Fruit fly (Drosophila melanogaster) whole organism, embryonic: ENCODE results near the gene CG18234.

Source experiments
- Atf6 ChIP-seq: fragments of 200-800 bp; sonication (Bioruptor generic); IDR thresholded peaks from 2 replicates; pipeline ENCODE4 v1.3.6; 2022; ENCODE audit warnings: missing biosample characterization, missing genetic modification characterization
- CG10543 ChIP-seq: fragments of 200-800 bp; sonication (Bioruptor generic); optimal IDR thresholded peaks from 3 replicates; lab custom pipeline; 2017; ENCODE audit warnings: missing biosample characterization, mild to moderate bottlenecking, missing genetic modification characterization, moderate library complexity
- CG10565 ChIP-seq: fragments of 200-800 bp; sonication (Bioruptor generic); optimal IDR thresholded peaks from 3 replicates; lab custom pipeline; 2016; ENCODE audit warnings: missing biosample characterization, mild to moderate bottlenecking, missing genetic modification characterization
- CG11456 ChIP-seq: fragments of 200-800 bp; sonication (Bioruptor generic); IDR thresholded peaks from 3 replicates; pipeline ENCODE4 v1.3.6; 2022; ENCODE audit warnings: missing biosample characterization, missing genetic modification characterization
- CG12104 ChIP-seq: fragments of 200-800 bp; sonication (Bioruptor generic); optimal IDR thresholded peaks from 3 replicates; lab custom pipeline; 2016; ENCODE audit warnings: missing biosample characterization, missing genetic modification characterization
- CG12391 ChIP-seq: fragments of 200-800 bp; sonication (Bioruptor generic); optimal IDR thresholded peaks from 3 replicates; lab custom pipeline; 2018; ENCODE audit warnings: missing biosample characterization, mild to moderate bottlenecking, missing genetic modification characterization, moderate library complexity
- CG13287 ChIP-seq: fragments of 200-800 bp; sonication (Bioruptor generic); IDR thresholded peaks from 2 replicates; pipeline ENCODE4 v1.3.6; 2022; ENCODE audit warnings: missing biosample characterization, missing genetic modification characterization; ENCODE audit not compliant: partially characterized antibody
- CG13296 ChIP-seq: fragments of 200-800 bp; sonication (Bioruptor generic); optimal IDR thresholded peaks from 3 replicates; lab custom pipeline; 2018; ENCODE audit warnings: missing biosample characterization, mild to moderate bottlenecking, missing genetic modification characterization
- CG14710 ChIP-seq: fragments of 200-800 bp; sonication (Bioruptor generic); optimal IDR thresholded peaks from 3 replicates; lab custom pipeline; 2019; ENCODE audit warnings: missing biosample characterization, mild to moderate bottlenecking, missing genetic modification characterization, moderate library complexity
- CG16779 ChIP-seq: fragments of 200-800 bp; sonication (Bioruptor generic); IDR thresholded peaks from 2 replicates; pipeline ENCODE4 v1.3.6; 2022; ENCODE audit warnings: missing biosample characterization, missing genetic modification characterization
- CG16813 ChIP-seq: fragments of 200-800 bp; sonication (Bioruptor generic); IDR thresholded peaks from 3 replicates; pipeline ENCODE4 v1.3.6; 2022; ENCODE audit warnings: missing biosample characterization, missing genetic modification characterization; ENCODE audit not compliant: partially characterized antibody
- CG16815 ChIP-seq: fragments of 200-800 bp; sonication (Bioruptor generic); optimal IDR thresholded peaks from 3 replicates; lab custom pipeline; 2017; ENCODE audit warnings: missing biosample characterization, mild to moderate bottlenecking, missing genetic modification characterization
- CG17361 ChIP-seq: fragments of 200-800 bp; sonication (Bioruptor generic); IDR thresholded peaks from 3 replicates; pipeline ENCODE4 v1.3.6; 2022; ENCODE audit warnings: missing biosample characterization, missing genetic modification characterization
- CG2889 ChIP-seq: fragments of 200-800 bp; sonication (Bioruptor generic); IDR thresholded peaks from 3 replicates; pipeline ENCODE4 v1.3.6; 2022; ENCODE audit warnings: missing biosample characterization, missing genetic modification characterization
- CG32767 ChIP-seq: fragments of 200-800 bp; sonication (Bioruptor generic); IDR thresholded peaks from 2 replicates; pipeline ENCODE4 v1.3.6; 2022; ENCODE audit warnings: missing biosample characterization, missing genetic modification characterization
- CG3726 ChIP-seq: fragments of 200-800 bp; sonication (Bioruptor generic); IDR thresholded peaks from 3 replicates; pipeline ENCODE4, ENCODE4 v1.3.6; 2022; ENCODE audit warnings: missing biosample characterization, missing genetic modification characterization
- CG4282 ChIP-seq: fragments of 200-800 bp; sonication (Bioruptor generic); optimal IDR thresholded peaks from 2 replicates; lab custom pipeline; 2016; ENCODE audit warnings: missing biosample characterization, missing genetic modification characterization
- CG5245 ChIP-seq: fragments of 200-800 bp; sonication (Bioruptor generic); optimal IDR thresholded peaks from 3 replicates; lab custom pipeline; 2016; ENCODE audit warnings: missing biosample characterization, missing genetic modification characterization
- CG8388 ChIP-seq: fragments of 200-800 bp; sonication (Bioruptor generic); optimal IDR thresholded peaks from 2 replicates; lab custom pipeline; 2019; ENCODE audit warnings: missing biosample characterization, mild to moderate bottlenecking, missing genetic modification characterization, moderate library complexity
- CG9609 ChIP-seq: fragments of 200-800 bp; sonication (Bioruptor generic); optimal IDR thresholded peaks from 3 replicates; lab custom pipeline; 2016; ENCODE audit warnings: missing biosample characterization, missing genetic modification characterization
- Dad ChIP-seq: fragments of 200-800 bp; sonication (Bioruptor generic); optimal IDR thresholded peaks from 3 replicates; lab custom pipeline; 2016; ENCODE audit warnings: missing biosample characterization, missing genetic modification characterization
- Dip3 ChIP-seq: fragments of 200-800 bp; sonication (Bioruptor generic); optimal IDR thresholded peaks from 3 replicates; lab custom pipeline; 2016; ENCODE audit warnings: missing biosample characterization, missing genetic modification characterization
- Dp ChIP-seq: fragments of 200-800 bp; sonication (Bioruptor generic); optimal IDR thresholded peaks from 2 replicates; lab custom pipeline; 2018; ENCODE audit warnings: missing biosample characterization, mild to moderate bottlenecking, missing genetic modification characterization, moderate library complexity
- Ets97D ChIP-seq: fragments of 200-800 bp; sonication (Bioruptor generic); optimal IDR thresholded peaks from 3 replicates; lab custom pipeline; 2016; ENCODE audit warnings: missing biosample characterization, missing genetic modification characterization
- Gug ChIP-seq: fragments of 200-800 bp; sonication (Bioruptor generic); IDR thresholded peaks from 4 replicates; pipeline ENCODE4 v1.3.6; 2022; ENCODE audit warnings: missing biosample characterization, missing genetic modification characterization
- HLH4C ChIP-seq: fragments of 200-800 bp; sonication (Bioruptor generic); IDR thresholded peaks from 3 replicates; pipeline ENCODE4 v1.3.6; 2022; ENCODE audit warnings: missing biosample characterization, missing genetic modification characterization; ENCODE audit not compliant: partially characterized antibody
- Hr78 ChIP-seq, 2 experiments: fragments of 200-800 bp in 1 of 2; fragments of >200 bp in 1 of 2; sonication (Bioruptor generic) in 1 of 2; optimal IDR thresholded peaks; 2 replicates each; lab custom pipeline; 2017 to 2019; ENCODE audit warnings: missing biosample characterization in 2 of 2, missing genetic modification characterization in 2 of 2, mild to moderate bottlenecking in 1 of 2, moderate library complexity in 1 of 2
- Meics ChIP-seq: fragments of 200-800 bp; sonication (Bioruptor generic); optimal IDR thresholded peaks from 2 replicates; lab custom pipeline; 2017; ENCODE audit warnings: missing biosample characterization, mild to moderate bottlenecking, missing genetic modification characterization
- NFAT ChIP-seq: fragments of 200-800 bp; sonication (Bioruptor generic); IDR thresholded peaks from 2 replicates; pipeline ENCODE4 v1.3.6; 2022; ENCODE audit warnings: missing biosample characterization, missing genetic modification characterization
- Six4 ChIP-seq: fragments of 200-800 bp; sonication (Bioruptor generic); optimal IDR thresholded peaks from 2 replicates; lab custom pipeline; 2016; ENCODE audit warnings: missing biosample characterization, missing genetic modification characterization
- Stat92E ChIP-seq, 3 experiments: fragments of >200 bp in 2 of 3; fragments of 200-800 bp in 1 of 3; sonication (Bioruptor generic) in 1 of 3; optimal IDR thresholded peaks; 2 replicates each; lab custom pipeline; 2017 to 2019; ENCODE audit warnings: missing biosample characterization in 3 of 3, missing genetic modification characterization in 3 of 3, mild to moderate bottlenecking in 1 of 3, moderate library complexity in 1 of 3
- Usf ChIP-seq: fragments of 200-800 bp; sonication (Bioruptor generic); optimal IDR thresholded peaks from 2 replicates; lab custom pipeline; 2017; ENCODE audit warnings: missing genotype, missing biosample characterization, missing genetic modification characterization
- ara ChIP-seq: fragments of 200-800 bp; sonication (Bioruptor generic); IDR thresholded peaks from 2 replicates; pipeline ENCODE4 v1.3.6; 2022; ENCODE audit warnings: missing biosample characterization, missing genetic modification characterization
- az2 ChIP-seq: fragments of 200-800 bp; sonication (Bioruptor generic); optimal IDR thresholded peaks from 3 replicates; lab custom pipeline; 2016; ENCODE audit warnings: missing biosample characterization, missing genetic modification characterization
- cg ChIP-seq: fragments of 200-800 bp; sonication (Bioruptor generic); optimal IDR thresholded peaks from 3 replicates; lab custom pipeline; 2019; ENCODE audit warnings: missing biosample characterization, mild to moderate bottlenecking, missing genetic modification characterization, moderate library complexity
- ci ChIP-seq: fragments of 200-800 bp; sonication (Bioruptor generic); IDR thresholded peaks from 3 replicates; pipeline ENCODE4 v1.3.6; 2022; ENCODE audit warnings: missing biosample characterization, missing genetic modification characterization
- dmrt11E ChIP-seq: fragments of 200-800 bp; sonication (Bioruptor generic); optimal IDR thresholded peaks from 3 replicates; lab custom pipeline; 2018; ENCODE audit warnings: missing biosample characterization, mild to moderate bottlenecking, missing genetic modification characterization, moderate library complexity
- en ChIP-seq: fragments of 200-800 bp; sonication (Bioruptor generic); optimal IDR thresholded peaks from 2 replicates; lab custom pipeline; 2016; ENCODE audit warnings: missing biosample characterization, missing genetic modification characterization
- ftz-f1 ChIP-seq: fragments of 200-800 bp; sonication (Bioruptor generic); optimal IDR thresholded peaks from 2 replicates; lab custom pipeline; 2016; ENCODE audit warnings: missing biosample characterization, missing genetic modification characterization
- gcm ChIP-seq: fragments of 200-800 bp; sonication (Bioruptor generic); optimal IDR thresholded peaks from 2 replicates; lab custom pipeline; 2019; ENCODE audit warnings: missing biosample characterization, mild to moderate bottlenecking, missing genetic modification characterization, moderate library complexity
- hbn ChIP-seq: fragments of 200-800 bp; sonication (Bioruptor generic); IDR thresholded peaks from 2 replicates; pipeline ENCODE4 v1.3.6; 2022; ENCODE audit warnings: missing biosample characterization, missing genetic modification characterization; ENCODE audit not compliant: partially characterized antibody
- org-1 ChIP-seq: fragments of 200-800 bp; sonication (Bioruptor generic); optimal IDR thresholded peaks from 2 replicates; lab custom pipeline; 2017; ENCODE audit warnings: missing biosample characterization, missing genetic modification characterization
- pan ChIP-seq, 4 experiments: fragments of >200 bp in 3 of 4; fragments of 200-800 bp in 1 of 4; sonication (Bioruptor generic) in 1 of 4; optimal IDR thresholded peaks in 3 of 4; IDR thresholded peaks in 1 of 4; 2 replicates each; pipeline versions ENCODE4 v1.3.6 to Lab custom; 2017 to 2022; ENCODE audit warnings: missing biosample characterization in 2 of 4, missing genetic modification characterization in 2 of 4, mixed read lengths in 1 of 4
- psq ChIP-seq: fragments of 200-800 bp; sonication (Bioruptor generic); optimal IDR thresholded peaks from 2 replicates; lab custom pipeline; 2017; ENCODE audit warnings: missing biosample characterization, missing genetic modification characterization
- ranshi ChIP-seq: fragments of 200-800 bp; sonication (Bioruptor generic); IDR thresholded peaks from 2 replicates; pipeline ENCODE4 v1.3.6; 2022; ENCODE audit warnings: missing biosample characterization, missing genetic modification characterization
- repo ChIP-seq: fragments of 200-800 bp; sonication (Bioruptor generic); optimal IDR thresholded peaks from 2 replicates; lab custom pipeline; 2016; ENCODE audit warnings: missing biosample characterization, missing genetic modification characterization
- rib ChIP-seq: fragments of 200-800 bp; sonication (Bioruptor generic); IDR thresholded peaks from 2 replicates; pipeline ENCODE4 v1.3.6; 2022; ENCODE audit warnings: missing biosample characterization, missing genetic modification characterization
- sim ChIP-seq: fragments of 200-800 bp; sonication (Bioruptor generic); IDR thresholded peaks from 2 replicates; pipeline ENCODE4 v1.3.6; 2022; ENCODE audit warnings: missing biosample characterization, missing genetic modification characterization
- tap ChIP-seq: fragments of 200-800 bp; optimal IDR thresholded peaks from 3 replicates; lab custom pipeline; 2019; ENCODE audit warnings: missing biosample characterization, mild to moderate bottlenecking, missing genetic modification characterization, moderate library complexity
- zen2 ChIP-seq: fragments of 200-800 bp; sonication (Bioruptor generic); IDR thresholded peaks from 3 replicates; pipeline ENCODE4 v1.3.6; 2022; ENCODE audit warnings: missing biosample characterization, missing genetic modification characterization; ENCODE audit not compliant: partially characterized antibody

Gene CG18234

DNA sequence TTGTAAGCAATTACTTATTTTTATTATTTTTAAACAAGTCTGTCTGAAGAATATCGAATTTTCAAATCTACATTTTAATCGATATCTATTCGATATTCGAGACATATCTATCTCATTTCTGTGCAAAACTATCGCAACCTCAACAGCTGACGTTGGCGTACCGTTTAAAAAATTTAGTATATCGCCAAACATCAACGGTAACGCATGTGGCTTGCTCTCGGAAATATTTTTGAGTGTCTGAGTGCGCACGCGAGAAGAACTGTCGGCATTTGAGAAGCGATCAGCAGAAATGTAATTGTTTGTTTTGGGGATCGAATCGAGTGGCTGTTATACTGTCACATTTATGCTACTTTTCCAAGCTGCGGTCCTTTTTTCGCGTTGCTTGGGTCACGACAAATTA lies 22.6 kb downstream of the CG18234 start, which contains the start of gene MYPT-75D (continued):
- TF ChIP-seq sim (GFP tag; lab: Robert Waterston, UW) (no peak), CG12391 (tag; lab: Kevin White, UChicago) (peak; percentile 31), CG32767 (GFP tag; lab: Robert Waterston, UW) (no peak), Dp (peak; percentile 85), CG10543 (GFP tag; lab: Kevin White, UChicago) (peak; percentile 3), ranshi (peak; percentile 5; the same call in 1 of the 2 replicates), CG16815 (GFP tag; lab: Kevin White, UChicago) (no peak), hbn (GFP tag; lab: Robert Waterston, UW) (peak; percentile 93), gcm (GFP tag; lab: Kevin White, UChicago) (peak; percentile 30), en (GFP tag; lab: Kevin White, UChicago) (no peak), az2 (GFP tag; lab: Kevin White, UChicago) (no peak), HLH4C (GFP tag; lab: Robert Waterston, UW) (peak; percentile 87), dmrt11E (tag; lab: Kevin White, UChicago) (no peak), CG17361 (GFP tag; lab: Robert Waterston, UW) (no peak), CG12104 (GFP tag; lab: Kevin White, UChicago) (no peak), CG13287 (peak; percentile 95), tap (tag; lab: Kevin White, UChicago) (peak; percentile 18), Dip3 (GFP tag; lab: Kevin White, UChicago) (peak; percentile 65), Six4 (GFP tag; lab: Kevin White, UChicago) (no peak), CG16779 (GFP tag; lab: Robert Waterston, UW) (0 out of 2 replicates have a peak, but pooled peaks have one; percentile 35), CG4282 (GFP tag; lab: Kevin White, UChicago) (peak; percentile 41), CG10565 (no peak), Hr78 (GFP tag; optimal IDR thresholded peaks at IDR 0.05; lab: Kevin White, UChicago) (peak in 1 of 2 experiments; percentile 9), Stat92E (GFP tag; optimal IDR thresholded peaks at IDR 0.05; lab: Kevin White, UChicago) (peak in 1 of 3 experiments; percentile 86), CG13296 (GFP tag; lab: Kevin White, UChicago) (peak; percentile 43), Dad (GFP tag; lab: Kevin White, UChicago) (peak; percentile 45), Ets97D (peak; percentile 47), ftz-f1 (GFP tag; lab: Kevin White, UChicago) (no peak), CG16813 (GFP tag; lab: Robert Waterston, UW) (peak; percentile 90), ara (GFP tag; lab: Robert Waterston, UW) (no peak), CG14710 (peak; percentile 51), ci (GFP tag; lab: Robert Waterston, UW) (peak; percentile 75), Usf (no peak), zen2 (GFP tag; lab: Robert Waterston, UW) (peak; percentile 91), psq (GFP tag; lab: Kevin White, UChicago) (peak; percentile 8), org-1 (GFP tag; lab: Kevin White, UChicago) (no peak), cg (GFP tag; lab: Kevin White, UChicago) (peak; percentile 58), CG5245 (GFP tag; lab: Kevin White, UChicago) (no peak), CG9609 (GFP tag; lab: Kevin White, UChicago) (no peak), rib (GFP tag; lab: Robert Waterston, UW) (peak; percentile 45; the same call in 1 of the 2 replicates), CG3726 (GFP tag; lab: Robert Waterston, UW) (no peak), Atf6 (peak; percentile 37; the same call in 1 of the 2 replicates), NFAT (peak; percentile 46; the same call in 1 of the 2 replicates), Meics (peak; percentile 47), CG2889 (GFP tag; lab: Robert Waterston, UW) (no peak), CG11456 (no peak), pan (optimal IDR thresholded peaks at IDR 0.05; lab: Kevin White, UChicago) (no peak), pan (GFP tag; optimal IDR thresholded peaks at IDR 0.05 in 1 of 2, IDR thresholded peaks at IDR 0.05 in 1 of 2) (peak in 1 of 2 experiments; percentile 12), repo (GFP tag; lab: Kevin White, UChicago) (peak; percentile 10), CG8388 (GFP tag; lab: Kevin White, UChicago) (no peak), Gug (0 out of 4 replicates have a peak, but pooled peaks have one; percentile 8)
